Worm (Caenorhabditis elegans) whole organism, L2 larva: Measurements from ENCODE around the gene C26H9A.4.

Experiments used
- Y55F3AM.14 ChIP-seq: fragments of 200-800 bp; sonication (Bioruptor generic); optimal IDR thresholded peaks from 2 replicates; lab custom pipeline; 2018; ENCODE audit warnings: mild to moderate bottlenecking, missing genetic modification characterization, missing compliant biosample characterization
- alr-1 ChIP-seq: fragments of 150-350 bp; optimal IDR thresholded peaks from 2 replicates; lab custom pipeline; 2014; ENCODE audit warnings: missing biosample characterization, missing genetic modification characterization
- aly-2 ChIP-seq: fragments of 150-350 bp; optimal IDR thresholded peaks from 2 replicates; lab custom pipeline; 2014; ENCODE audit warnings: missing biosample characterization, missing genetic modification characterization
- ama-1 ChIP-seq: fragments of 150-350 bp; optimal IDR thresholded peaks from 2 replicates; lab custom pipeline; 2018; ENCODE audit warnings: inconsistent platforms
- ceh-16 ChIP-seq: fragments of 150-350 bp; optimal IDR thresholded peaks from 2 replicates; lab custom pipeline; 2014; ENCODE audit warnings: missing biosample characterization, missing genetic modification characterization
- lin-13 ChIP-seq: fragments of 150-350 bp; optimal IDR thresholded peaks from 2 replicates; lab custom pipeline; 2014; ENCODE audit warnings: missing biosample characterization, missing genetic modification reagents, missing genetic modification characterization
- nhr-6 ChIP-seq: fragments of 150-350 bp; optimal IDR thresholded peaks from 2 replicates; lab custom pipeline; 2014; ENCODE audit warnings: missing biosample characterization, missing genetic modification characterization
- nhr-77 ChIP-seq: fragments of 150-350 bp; optimal IDR thresholded peaks from 2 replicates; lab custom pipeline; 2014; ENCODE audit warnings: missing biosample characterization, missing genetic modification characterization
- sma-3 ChIP-seq: sonication (generic microtip); optimal IDR thresholded peaks from 2 replicates; lab custom pipeline; 2016; ENCODE audit warnings: missing genetic modification reagents, missing genetic modification characterization, missing compliant biosample characterization
- snpc-4 ChIP-seq: fragments of 150-350 bp; optimal IDR thresholded peaks from 2 replicates; lab custom pipeline; 2014; ENCODE audit warnings: missing biosample characterization, missing genetic modification characterization
- ztf-4 ChIP-seq: fragments of 150-350 bp; optimal IDR thresholded peaks from 2 replicates; lab custom pipeline; 2014; ENCODE audit warnings: missing biosample characterization, missing genetic modification characterization

DNA sequence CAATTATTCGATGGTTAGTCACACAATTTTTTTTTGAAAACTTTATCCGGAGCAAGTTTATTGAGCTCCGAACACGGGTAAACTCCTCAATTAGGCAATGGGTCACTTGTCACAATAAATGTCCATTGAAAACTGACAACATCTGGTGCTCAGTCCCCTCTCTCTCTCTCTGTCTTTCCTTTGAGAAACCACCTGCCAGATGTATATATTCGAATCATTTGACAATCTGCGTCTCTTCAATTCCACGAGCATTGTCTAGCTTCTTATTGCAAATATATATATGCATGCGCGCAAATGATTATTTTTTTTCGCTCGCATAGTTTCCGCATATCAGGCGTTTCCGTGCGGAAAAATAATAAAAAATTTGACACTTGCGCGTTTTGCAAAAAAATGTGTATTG is 32.6 kb downstream of the C26H9A.4 start:
- TF ChIP-seq ama-1 (no peak), Y55F3AM.14 (GFP tag; lab: Kevin White, UChicago) (no peak), ceh-16 (tag; lab: Kevin White, UChicago) (no peak), ztf-4 (no peak), sma-3 (GFP tag; lab: Kevin White, UChicago) (no peak), snpc-4 (no peak), nhr-77 (tag; lab: Kevin White, UChicago) (no peak), lin-13 (GFP tag; lab: Kevin White, UChicago) (no peak), aly-2 (tag; lab: Kevin White, UChicago) (no peak), nhr-6 (tag; lab: Kevin White, UChicago) (no peak), alr-1 (no peak)
